Fruit fly (Drosophila melanogaster) whole organism, wandering third instar larva: ENCODE data around the gene CG14506.
A peak's percentile ranks its signal among the peaks of the same experiment; 100 is the strongest.

Source experiments
- Abd-B ChIP-seq: fragments of >200 bp; optimal IDR thresholded peaks from 2 replicates; lab custom pipeline; 2017; ENCODE audit warnings: missing biosample characterization, missing genetic modification characterization
- CG32264 ChIP-seq: fragments of 200-800 bp; sonication (Bioruptor generic); optimal IDR thresholded peaks from 2 replicates; lab custom pipeline; 2016; ENCODE audit warnings: missing biosample characterization, missing genetic modification characterization
- CG9705 ChIP-seq: fragments of 200-800 bp; sonication (Bioruptor generic); optimal IDR thresholded peaks from 2 replicates; lab custom pipeline; 2018; ENCODE audit warnings: missing biosample characterization, mild to moderate bottlenecking, missing genetic modification characterization
- CrebA ChIP-seq: fragments of 200-800 bp; sonication (Bioruptor generic); optimal IDR thresholded peaks from 2 replicates; lab custom pipeline; 2016; ENCODE audit warnings: missing biosample characterization, mild to moderate bottlenecking, missing genetic modification characterization, borderline replicate concordance
- Dfd ChIP-seq: fragments of >200 bp; optimal IDR thresholded peaks from 2 replicates; lab custom pipeline; 2017; ENCODE audit warnings: missing biosample characterization, missing genetic modification characterization
- Dif ChIP-seq: fragments of 200-275, 200-300 bp; sonication (Bioruptor generic); optimal IDR thresholded peaks from 2 replicates; lab custom pipeline; 2018; ENCODE audit warnings: missing biosample characterization, missing genetic modification characterization; ENCODE audit not compliant: partially characterized antibody
- GATAd ChIP-seq: sonication (Bioruptor generic); optimal IDR thresholded peaks from 2 replicates; lab custom pipeline; 2016; ENCODE audit warnings: missing biosample characterization, missing genetic modification characterization
- HLH106 ChIP-seq: fragments of 200-800 bp; optimal IDR thresholded peaks from 3 replicates; lab custom pipeline; 2019; ENCODE audit warnings: missing biosample characterization, mild to moderate bottlenecking, missing genetic modification characterization, moderate library complexity
- Hnf4 ChIP-seq: fragments of 200-800 bp; sonication (Bioruptor generic); optimal IDR thresholded peaks from 2 replicates; lab custom pipeline; 2016; ENCODE audit warnings: missing biosample characterization, mild to moderate bottlenecking, missing genetic modification characterization
- Hr78 ChIP-seq: fragments of >200 bp; optimal IDR thresholded peaks from 2 replicates; lab custom pipeline; 2017; ENCODE audit warnings: missing biosample characterization, missing genetic modification characterization
- Hr83 ChIP-seq: fragments of 200-300 bp; sonication (Bioruptor generic); optimal IDR thresholded peaks from 2 replicates; lab custom pipeline; 2016; ENCODE audit warnings: missing biosample characterization, mild to moderate bottlenecking, missing genetic modification characterization, moderate library complexity; ENCODE audit not compliant: poor library complexity, severe bottlenecking
- Mio ChIP-seq: sonication (Bioruptor generic); optimal IDR thresholded peaks from 2 replicates; lab custom pipeline; 2016; ENCODE audit warnings: missing biosample characterization, missing genetic modification characterization
- Myc ChIP-seq: fragments of >200 bp; optimal IDR thresholded peaks from 2 replicates; lab custom pipeline; 2017
- N ChIP-seq: fragments of >200 bp; optimal IDR thresholded peaks from 2 replicates; lab custom pipeline; 2018; ENCODE audit warnings: missing biosample characterization, missing external identifiers, missing genetic modification characterization
- OdsH ChIP-seq: fragments of 200-800 bp; sonication (Bioruptor generic); optimal IDR thresholded peaks from 2 replicates; lab custom pipeline; 2016; ENCODE audit warnings: missing biosample characterization, mild to moderate bottlenecking, missing genetic modification characterization
- Rel ChIP-seq, 2 experiments: fragments of 200-800 bp; sonication (Bioruptor generic) in 1 of 2; optimal IDR thresholded peaks; 2 replicates in 1 of 2; 3 replicates in 1 of 2; lab custom pipeline; 2016 to 2019; ENCODE audit warnings: mild to moderate bottlenecking in 2 of 2, missing biosample characterization in 2 of 2, missing genetic modification characterization in 2 of 2, moderate library complexity in 1 of 2
- Sp1 ChIP-seq: fragments of 200-800 bp; sonication (Bioruptor generic); optimal IDR thresholded peaks from 3 replicates; lab custom pipeline; 2019; ENCODE audit warnings: missing biosample characterization, mild to moderate bottlenecking, missing genetic modification characterization, moderate library complexity
- Vsx2 ChIP-seq: fragments of 200-300, 225-300 bp; sonication (Bioruptor generic); optimal IDR thresholded peaks from 2 replicates; lab custom pipeline; 2018; ENCODE audit warnings: missing biosample characterization, missing genetic modification characterization; ENCODE audit not compliant: partially characterized antibody
- br ChIP-seq: fragments of 200-800 bp; sonication (Bioruptor generic); optimal IDR thresholded peaks from 2 replicates; lab custom pipeline; 2016; ENCODE audit warnings: missing biosample characterization, missing genetic modification characterization
- dl ChIP-seq, 2 experiments: fragments of 175-275, 200-275 bp in 1 of 2; fragments of 200-275 bp in 1 of 2; sonication (Bioruptor generic); optimal IDR thresholded peaks; lab custom pipeline; 2018; ENCODE audit warnings: mild to moderate bottlenecking in 2 of 2, missing biosample characterization in 2 of 2, missing genetic modification characterization in 2 of 2, moderate library complexity in 2 of 2; ENCODE audit not compliant: partially characterized antibody in 2 of 2, insufficient read depth in 1 of 2
- dmrt93B ChIP-seq: fragments of 200-800 bp; sonication (Bioruptor generic); optimal IDR thresholded peaks from 2 replicates; lab custom pipeline; 2018; ENCODE audit warnings: missing biosample characterization, mild to moderate bottlenecking, missing genetic modification characterization
- dsf ChIP-seq: sonication (Bioruptor generic); optimal IDR thresholded peaks from 2 replicates; lab custom pipeline; 2016; ENCODE audit warnings: missing biosample characterization, missing genetic modification characterization, borderline replicate concordance
- ey ChIP-seq: fragments of 200-800 bp; sonication (Bioruptor generic); optimal IDR thresholded peaks from 2 replicates; lab custom pipeline; 2016; ENCODE audit warnings: missing biosample characterization, missing genetic modification characterization
- foxo ChIP-seq, 2 experiments: fragments of 200-800 bp; sonication (Bioruptor generic); optimal IDR thresholded peaks; 2 replicates in 1 of 2; 3 replicates in 1 of 2; lab custom pipeline; 2016 to 2017; ENCODE audit warnings: missing biosample characterization in 2 of 2, missing genetic modification characterization in 2 of 2
- fru ChIP-seq: fragments of 200-800 bp; sonication (Bioruptor generic); optimal IDR thresholded peaks from 3 replicates; lab custom pipeline; 2016; ENCODE audit warnings: missing biosample characterization, mild to moderate bottlenecking, missing genetic modification characterization
- h ChIP-seq: fragments of 200-800 bp; sonication (Bioruptor generic); optimal IDR thresholded peaks from 3 replicates; lab custom pipeline; 2016; ENCODE audit warnings: missing biosample characterization, mild to moderate bottlenecking, missing genetic modification characterization
- jim ChIP-seq: fragments of 175-275, 200-325 bp; sonication (Bioruptor generic); optimal IDR thresholded peaks from 2 replicates; lab custom pipeline; 2016; ENCODE audit warnings: missing biosample characterization, mild to moderate bottlenecking, missing genetic modification characterization
- lola ChIP-seq: fragments of >200 bp; optimal IDR thresholded peaks from 2 replicates; lab custom pipeline; 2017; ENCODE audit warnings: missing biosample characterization, missing genetic modification characterization
- pan ChIP-seq: fragments of >200 bp; optimal IDR thresholded peaks from 2 replicates; lab custom pipeline; 2017
- psq ChIP-seq: fragments of 200-800 bp; sonication (Bioruptor generic); optimal IDR thresholded peaks from 3 replicates; lab custom pipeline; 2017; ENCODE audit warnings: missing biosample characterization, mild to moderate bottlenecking, missing genetic modification characterization, moderate library complexity
- rgr ChIP-seq: fragments of 200-800 bp; sonication (Bioruptor generic); optimal IDR thresholded peaks from 3 replicates; lab custom pipeline; 2016; ENCODE audit warnings: missing biosample characterization, mild to moderate bottlenecking, missing genetic modification characterization
- sage ChIP-seq: fragments of 200-800 bp; sonication (Bioruptor generic); optimal IDR thresholded peaks from 2 replicates; lab custom pipeline; 2016; ENCODE audit warnings: missing biosample characterization, mild to moderate bottlenecking, missing genetic modification characterization
- sv ChIP-seq: fragments of 200-800 bp; sonication (Bioruptor generic); optimal IDR thresholded peaks from 3 replicates; lab custom pipeline; 2016; ENCODE audit warnings: missing biosample characterization, missing genetic modification characterization
- tai ChIP-seq: sonication (Bioruptor generic); optimal IDR thresholded peaks from 2 replicates; lab custom pipeline; 2016; ENCODE audit warnings: missing biosample characterization, missing genetic modification characterization
- usp ChIP-seq: fragments of >200 bp; optimal IDR thresholded peaks from 2 replicates; lab custom pipeline; 2017; ENCODE audit warnings: missing biosample characterization, missing genetic modification characterization
- woc ChIP-seq: sonication (Bioruptor generic); optimal IDR thresholded peaks from 2 replicates; lab custom pipeline; 2016; ENCODE audit warnings: missing biosample characterization, mild to moderate bottlenecking, missing genetic modification characterization

Gene CG14506

dm6 chr3R:29274590-29274989, 22.4 kb downstream of the CG14506 start:
- TF ChIP-seq Rel (GFP tag; optimal IDR thresholded peaks at IDR 0.05; lab: Kevin White, UChicago) (no peak), Rel (tag; optimal IDR thresholded peaks at IDR 0.05; lab: Kevin White, UChicago) (no peak), sv (GFP tag; lab: Kevin White, UChicago) (peak; percentile 18)

- TF ChIP-seq CG9705 (no peak), Hr83 (GFP tag; lab: Kevin White, UChicago) (no peak), usp (GFP tag; lab: Kevin White, UChicago) (no peak), Mio (GFP tag; lab: Kevin White, UChicago) (no peak), OdsH (no peak), foxo (GFP tag; optimal IDR thresholded peaks at IDR 0.05; lab: Kevin White, UChicago) (no peak), Hr78 (GFP tag; lab: Kevin White, UChicago) (no peak), CG32264 (no peak), woc (GFP tag; lab: Kevin White, UChicago) (no peak), Sp1 (GFP tag; lab: Kevin White, UChicago) (no peak), rgr (GFP tag; lab: Kevin White, UChicago) (no peak), Rel (GFP tag; optimal IDR thresholded peaks at IDR 0.05; lab: Kevin White, UChicago) (no peak), Rel (tag; optimal IDR thresholded peaks at IDR 0.05; lab: Kevin White, UChicago) (no peak), Vsx2 (GFP tag; lab: Kevin White, UChicago) (no peak), CrebA (GFP tag; lab: Kevin White, UChicago) (no peak)
These were observed 24.0 kb downstream of the CG14506 start for dm6 chr3R:29273029-29273428.

DNA sequence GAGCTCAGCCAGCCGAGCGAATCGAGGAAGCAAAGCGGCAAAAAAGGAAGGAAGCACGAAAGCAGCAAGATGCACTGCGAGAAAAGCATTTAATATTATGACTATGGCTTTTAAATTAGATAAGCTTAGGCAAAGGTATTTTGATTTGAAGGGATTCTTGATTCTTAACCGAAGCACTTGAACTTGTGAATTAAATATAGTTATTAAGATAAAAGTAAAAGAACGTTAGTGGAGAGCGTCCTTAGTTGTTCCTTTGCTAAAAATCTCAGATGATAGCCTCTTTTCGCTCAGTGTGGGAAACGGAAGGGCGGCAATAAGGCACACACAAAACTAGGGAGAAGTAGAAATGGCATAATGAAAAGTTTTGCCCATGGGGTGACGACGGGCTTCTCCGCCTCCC, 27.8 kb downstream of the CG14506 start:
- TF ChIP-seq GATAd (no peak), CG32264 (no peak), rgr (GFP tag; lab: Kevin White, UChicago) (no peak), pan (lab: Kevin White, UChicago) (no peak), h (GFP tag; lab: Kevin White, UChicago) (no peak), CrebA (GFP tag; lab: Kevin White, UChicago) (no peak), Sp1 (GFP tag; lab: Kevin White, UChicago) (no peak), Myc (no peak), OdsH (no peak), Hr78 (GFP tag; lab: Kevin White, UChicago) (no peak), br (GFP tag; lab: Kevin White, UChicago) (no peak)

dm6 chr3R:29268062-29268461, 28.9 kb downstream of the CG14506 start:
- TF ChIP-seq HLH106 (no peak), Mio (GFP tag; lab: Kevin White, UChicago) (no peak), psq (GFP tag; lab: Kevin White, UChicago) (no peak), OdsH (no peak), Myc (no peak), CrebA (GFP tag; lab: Kevin White, UChicago) (no peak), dl (GFP tag; optimal IDR thresholded peaks at IDR 0.05; lab: Kevin White, UChicago; ENCODE audit: insufficient read depth in 1 of 2, partially characterized antibody in 2 of 2) (no peak), CG9705 (no peak), Dif (GFP tag; lab: Kevin White, UChicago) (no peak), lola (no peak), usp (GFP tag; lab: Kevin White, UChicago) (no peak), tai (GFP tag; lab: Kevin White, UChicago) (no peak)

DNA sequence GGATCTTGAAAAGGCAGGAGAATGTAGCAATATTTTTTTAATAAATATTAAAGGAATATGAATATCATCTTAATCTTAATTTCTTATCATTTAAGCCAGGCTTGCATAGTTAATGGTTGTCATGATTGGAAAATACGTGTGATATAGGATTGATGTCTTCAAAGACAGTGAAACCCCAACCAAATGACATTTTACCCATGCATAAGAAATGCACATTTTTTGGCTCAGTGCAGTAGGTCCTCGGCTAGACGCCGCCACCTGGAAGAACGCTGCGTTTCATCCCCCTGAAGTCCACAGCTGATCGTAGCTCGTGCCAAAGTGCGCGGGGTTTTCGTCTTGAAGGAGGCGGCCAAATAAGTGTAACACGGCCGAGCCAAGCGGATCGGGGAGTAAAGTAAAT, 30.4 kb downstream of the CG14506 start:
- TF ChIP-seq Vsx2 (GFP tag; lab: Kevin White, UChicago) (no peak), woc (GFP tag; lab: Kevin White, UChicago) (no peak), CG9705 (no peak)

DNA sequence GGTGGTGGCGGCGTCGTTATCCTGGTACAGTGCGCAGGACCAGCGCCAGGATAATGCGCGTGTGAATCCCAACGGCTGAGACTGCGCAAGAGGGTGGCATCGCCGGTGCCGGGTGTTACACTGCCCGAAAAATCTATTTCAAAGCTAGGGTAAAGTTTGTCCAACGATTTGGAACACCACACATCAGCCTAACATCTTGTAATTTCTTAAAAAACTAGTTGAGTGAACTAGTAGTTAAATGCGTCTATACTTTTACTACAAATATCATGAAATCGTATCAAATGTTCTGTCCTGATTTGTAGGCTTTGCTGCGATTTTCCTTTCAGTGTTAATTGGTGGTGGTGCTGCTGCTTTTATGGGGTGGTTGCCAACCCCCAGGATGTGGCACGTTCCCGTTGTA, 31.9 kb downstream of the CG14506 start:
- TF ChIP-seq jim (GFP tag; lab: Kevin White, UChicago) (no peak), sv (GFP tag; lab: Kevin White, UChicago) (no peak), fru (peak; percentile 12), dsf (no peak), Hnf4 (GFP tag; lab: Kevin White, UChicago) (no peak), foxo (GFP tag; optimal IDR thresholded peaks at IDR 0.05; lab: Kevin White, UChicago) (peak in 1 of 2 experiments; percentile 6), br (GFP tag; lab: Kevin White, UChicago) (no peak), Abd-B (no peak), psq (GFP tag; lab: Kevin White, UChicago) (no peak), GATAd (no peak), h (GFP tag; lab: Kevin White, UChicago) (no peak), ey (no peak), woc (GFP tag; lab: Kevin White, UChicago) (peak; percentile 11), Dfd (GFP tag; lab: Kevin White, UChicago) (no peak), Rel (GFP tag; optimal IDR thresholded peaks at IDR 0.05; lab: Kevin White, UChicago) (no peak), Rel (tag; optimal IDR thresholded peaks at IDR 0.05; lab: Kevin White, UChicago) (no peak), Mio (GFP tag; lab: Kevin White, UChicago) (no peak), rgr (GFP tag; lab: Kevin White, UChicago) (no peak), Dif (GFP tag; lab: Kevin White, UChicago) (no peak), OdsH (no peak), dmrt93B (GFP tag; lab: Kevin White, UChicago) (no peak), dl (GFP tag; optimal IDR thresholded peaks at IDR 0.05; lab: Kevin White, UChicago; ENCODE audit: insufficient read depth in 1 of 2, partially characterized antibody in 2 of 2) (no peak), tai (GFP tag; lab: Kevin White, UChicago) (no peak), Hr78 (GFP tag; lab: Kevin White, UChicago) (no peak), sage (GFP tag; lab: Kevin White, UChicago) (no peak), N (no peak), Myc (no peak)
